Fruit fly (Drosophila melanogaster): ENCODE measurements around the gene ERR.

The ERR gene

DNA sequence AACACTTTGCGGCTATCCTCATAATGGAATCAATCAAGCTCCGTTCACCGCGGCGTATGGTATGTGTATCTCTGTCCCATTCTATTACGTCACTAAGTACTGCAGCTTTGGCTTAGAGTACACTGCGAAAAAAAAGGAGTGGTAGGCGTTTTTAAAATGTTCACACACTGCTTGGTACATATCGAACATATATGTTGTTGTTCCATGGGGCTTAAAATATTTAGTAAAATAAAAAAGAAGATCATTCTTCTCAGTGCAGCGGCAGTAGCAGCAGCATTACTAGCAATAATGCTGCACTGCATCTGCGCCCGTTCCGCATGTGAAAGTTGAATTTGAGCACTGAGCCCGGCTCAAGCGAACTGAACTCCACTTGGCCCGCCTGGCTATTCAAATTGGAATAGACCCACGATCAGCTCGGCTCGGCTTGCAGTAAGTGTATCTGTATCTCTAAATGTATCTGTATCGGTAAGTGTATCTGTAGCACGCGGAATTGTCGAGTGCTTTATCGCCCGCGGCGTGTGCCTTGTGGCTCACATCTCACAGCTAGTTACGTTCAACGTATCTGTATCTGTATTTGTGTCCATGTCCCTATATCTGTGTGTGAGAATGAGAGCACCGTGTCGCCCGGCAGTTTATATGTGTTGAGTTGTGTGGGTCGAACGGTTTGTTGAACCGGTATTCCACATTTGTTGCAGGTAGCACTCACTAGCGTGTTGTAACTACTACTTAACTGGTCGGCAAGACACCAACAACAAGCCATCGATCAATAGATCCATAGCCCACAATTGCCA, 33.1 kb downstream of the ERR start (continued):
- TF ChIP-seq gfzf (GFP tag; optimal IDR thresholded peaks at IDR 0.05), result no peak
- TF ChIP-seq CG8944 (GFP tag; optimal IDR thresholded peaks at IDR 0.05), result peak; percentile 42
- TF ChIP-seq pros (GFP tag; optimal IDR thresholded peaks at IDR 0.05), result no peak
- no peak for TF ChIP-seq CG6765 (GFP tag; optimal IDR thresholded peaks at IDR 0.05)
- no peak for TF ChIP-seq fd102C (GFP tag; optimal IDR thresholded peaks at IDR 0.05)
- TF ChIP-seq danr (GFP tag; IDR thresholded peaks at IDR 0.05), result 0 out of 2 replicates have a peak, but pooled peaks have one; percentile 23
- TF ChIP-seq esg (GFP tag; conservative IDR thresholded peaks at IDR 0.05), result peak; percentile 54; the same call in 1 of the 2 replicates
- TF ChIP-seq CG15011 (GFP tag; optimal IDR thresholded peaks at IDR 0.05), result peak; percentile 4
- no peak for TF ChIP-seq D19B (GFP tag; optimal IDR thresholded peaks at IDR 0.05)
- no peak for TF ChIP-seq slou (GFP tag; optimal IDR thresholded peaks at IDR 0.05)
- TF ChIP-seq gsb (GFP tag; IDR thresholded peaks at IDR 0.05), result no peak
- no peak for TF ChIP-seq nerfin-2 (GFP tag; IDR thresholded peaks at IDR 0.05; ENCODE audit: partially characterized antibody)
- TF ChIP-seq Ets65A (GFP tag), result peak; percentile 46
- peak; percentile 71 for TF ChIP-seq seq (GFP tag; IDR thresholded peaks at IDR 0.05)
- TF ChIP-seq CG17568 (GFP tag; optimal IDR thresholded peaks at IDR 0.05), result no peak
- TF ChIP-seq CG6791 (GFP tag; IDR thresholded peaks at IDR 0.05; ENCODE audit: partially characterized antibody), result no peak
- peak; percentile 62 for TF ChIP-seq tio (GFP tag; optimal IDR thresholded peaks at IDR 0.05)
- no peak for TF ChIP-seq abd-A (tag; optimal IDR thresholded peaks at IDR 0.05)
- no peak for TF ChIP-seq D (optimal IDR thresholded peaks at IDR 0.05)
- peak; percentile 30 for TF ChIP-seq D (GFP tag; optimal IDR thresholded peaks at IDR 0.05)
- TF ChIP-seq tna (GFP tag; IDR thresholded peaks at IDR 0.05; ENCODE audit: partially characterized antibody), result no peak
- no peak for TF ChIP-seq hkb (optimal IDR thresholded peaks at IDR 0.05)
- peak; percentile 76 for TF ChIP-seq hkb (GFP tag; IDR thresholded peaks at IDR 0.05)
- TF ChIP-seq chm (GFP tag; IDR thresholded peaks at IDR 0.05), result no peak
- TF ChIP-seq crc (GFP tag; optimal IDR thresholded peaks at IDR 0.05), result no peak
- TF ChIP-seq CG17361 (GFP tag; IDR thresholded peaks at IDR 0.05), result 0 out of 3 replicates have a peak, but pooled peaks have one; percentile 29
- no peak for TF ChIP-seq fru (optimal IDR thresholded peaks at IDR 0.05)
- no peak for TF ChIP-seq Kr (GFP tag; optimal IDR thresholded peaks at IDR 0.05)
- TF ChIP-seq Mrtf (GFP tag; IDR thresholded peaks at IDR 0.05), result peak; percentile 53; the same call in 1 of the 3 replicates
- no peak for TF ChIP-seq lola (GFP tag; optimal IDR thresholded peaks at IDR 0.05)
- peak; percentile 44; the same call in 1 of the 3 replicates for TF ChIP-seq otp (GFP tag; IDR thresholded peaks at IDR 0.05)
- TF ChIP-seq CG3726 (GFP tag; IDR thresholded peaks at IDR 0.05), result no peak
- no peak for TF ChIP-seq shn (GFP tag; optimal IDR thresholded peaks at IDR 0.05)
- no peak for TF ChIP-seq Atf6 (GFP tag; IDR thresholded peaks at IDR 0.05)
- peak; percentile 56 for TF ChIP-seq grau (tag; optimal IDR thresholded peaks at IDR 0.05)
- peak; percentile 34 for TF ChIP-seq grn (GFP tag; optimal IDR thresholded peaks at IDR 0.05)
- TF ChIP-seq CG17328 (GFP tag; IDR thresholded peaks at IDR 0.05), result peak; percentile 63
- TF ChIP-seq CG4360 (GFP tag; IDR thresholded peaks at IDR 0.05), result peak; percentile 27; the same call in 1 of the 2 replicates
- peak; percentile 46; the same call in 1 of the 2 replicates for TF ChIP-seq Gsc (GFP tag; IDR thresholded peaks at IDR 0.05)
- TF ChIP-seq sim (GFP tag; IDR thresholded peaks at IDR 0.05), result no peak
- TF ChIP-seq CG11085 (GFP tag; IDR thresholded peaks at IDR 0.05), result 0 out of 2 replicates have a peak, but pooled peaks have one; percentile 14
- no peak for TF ChIP-seq CG11696 (GFP tag; IDR thresholded peaks at IDR 0.05)
- peak; percentile 34 for TF ChIP-seq Mes4 (GFP tag; optimal IDR thresholded peaks at IDR 0.05)
- TF ChIP-seq CG1529 (GFP tag; optimal IDR thresholded peaks at IDR 0.05), result peak; percentile 51
- peak; percentile 67 for TF ChIP-seq CG2678 (tag; optimal IDR thresholded peaks at IDR 0.05)
- peak; percentile 47 for TF ChIP-seq lab (GFP tag; optimal IDR thresholded peaks at IDR 0.05)
- TF ChIP-seq en (GFP tag; optimal IDR thresholded peaks at IDR 0.05), result no peak
- TF ChIP-seq E2f1 (GFP tag; IDR thresholded peaks at IDR 0.05), result no peak
- no peak for TF ChIP-seq Dfd (GFP tag; optimal IDR thresholded peaks at IDR 0.05)
- TF ChIP-seq CG16815 (GFP tag; optimal IDR thresholded peaks at IDR 0.05), result no peak
- peak; percentile 42 for TF ChIP-seq CG12071 (GFP tag; optimal IDR thresholded peaks at IDR 0.05)

All from whole organism, embryonic.